Worm (Caenorhabditis elegans): Measurements from ENCODE around the gene K11H12.7.
A peak's percentile ranks its signal among the peaks of the same experiment; 100 is the strongest.

K11H12.7 gene

DNA sequence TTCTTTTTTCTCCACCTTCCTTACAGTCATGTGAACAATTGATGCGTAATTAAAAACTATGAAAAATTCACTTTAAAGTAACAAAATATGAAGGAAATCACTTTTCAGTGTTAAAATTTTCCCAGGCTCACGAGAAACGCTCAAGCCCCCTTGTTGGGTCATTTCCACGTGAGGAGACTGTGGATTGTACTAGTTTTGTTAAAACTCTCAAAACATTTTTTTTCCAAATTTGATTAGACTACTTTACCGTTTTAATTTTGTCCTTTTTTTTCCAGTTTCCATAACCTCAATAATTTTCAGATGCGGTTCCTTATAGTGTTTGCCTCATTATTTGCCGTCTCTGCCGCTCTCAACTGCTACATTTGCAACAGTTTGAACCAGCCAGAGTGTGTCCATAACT, at the start of gene K11H12.7:
K11H12.7 (plus strand) TSS at position 301 of the 400 bp plus-strand sequence.
- TF ChIP-seq nhr-11 (tag; optimal IDR thresholded peaks at IDR 0.05) (no peak), sma-3 (GFP tag; optimal IDR thresholded peaks at IDR 0.05) (no peak), unc-55 (GFP tag; optimal IDR thresholded peaks at IDR 0.05) (no peak), ZK546.5 (tag; optimal IDR thresholded peaks at IDR 0.05) (no peak), peb-1 (tag; optimal IDR thresholded peaks at IDR 0.05) (no peak), mdl-1 (tag; optimal IDR thresholded peaks at IDR 0.05) (no peak), C34F6.9 (tag; optimal IDR thresholded peaks at IDR 0.05) (no peak), gmeb-1 (tag; optimal IDR thresholded peaks at IDR 0.05) (no peak), F13H6.1 (tag; optimal IDR thresholded peaks at IDR 0.05) (no peak), lin-11 (tag; optimal IDR thresholded peaks at IDR 0.05) (no peak), unc-62 (GFP tag; optimal IDR thresholded peaks at IDR 0.05) (no peak), ama-1 (optimal IDR thresholded peaks at IDR 0.05) (no peak)

DNA sequence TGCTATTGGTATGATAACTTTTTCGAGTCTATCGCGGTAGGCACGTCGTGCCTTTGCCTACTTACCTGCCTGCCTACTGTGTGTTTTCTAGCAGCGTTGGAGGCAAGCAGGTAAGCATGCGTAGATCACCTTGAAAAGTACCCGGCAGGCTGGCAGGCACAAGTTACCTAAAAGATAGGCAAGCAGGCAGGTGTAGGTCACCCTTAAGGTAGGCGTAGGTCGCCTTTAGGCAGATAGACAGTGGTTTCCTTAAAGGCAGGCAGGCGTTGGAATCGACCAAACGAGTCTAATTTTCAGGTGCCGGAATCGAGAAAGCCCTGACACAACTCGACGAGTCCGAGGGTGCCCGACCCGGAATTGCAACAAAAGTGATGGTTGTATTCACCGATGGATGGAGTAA, 45.6 kb upstream of the K11H12.7 start:
- TF ChIP-seq mbf-1 (tag; optimal IDR thresholded peaks at IDR 0.05) (no peak), unc-62 (GFP tag; optimal IDR thresholded peaks at IDR 0.05) (no peak), crh-2 (tag; optimal IDR thresholded peaks at IDR 0.05) (no peak), blmp-1 (tag; optimal IDR thresholded peaks at IDR 0.05; ENCODE audit: insufficient read depth) (no peak)

DNA sequence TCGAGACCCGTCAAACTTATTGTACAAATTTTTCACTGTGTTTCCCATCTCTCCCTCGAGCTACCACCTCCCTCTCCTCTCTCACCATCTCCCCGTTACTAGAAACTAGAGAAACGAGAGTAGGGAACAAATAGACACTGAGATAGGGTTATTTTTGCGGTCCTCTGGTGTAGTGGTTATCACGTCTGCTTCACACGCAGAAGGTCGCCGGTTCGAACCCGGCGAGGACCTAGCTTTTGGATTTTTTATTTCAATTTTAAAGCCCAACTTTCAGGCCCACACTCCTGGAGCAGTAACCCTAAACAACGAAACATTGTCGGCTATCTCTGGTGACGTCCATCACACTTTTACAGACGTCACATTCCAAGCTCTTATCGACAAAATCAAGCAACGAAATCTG, 45.0 kb upstream of the K11H12.7 start:
- TF ChIP-seq snpc-4 (tag; optimal IDR thresholded peaks at IDR 0.05) (peak; percentile 3), nhr-77 (tag; optimal IDR thresholded peaks at IDR 0.05) (peak; percentile 25), elt-1 (tag; optimal IDR thresholded peaks at IDR 0.05) (no peak), ceh-82 (tag; optimal IDR thresholded peaks at IDR 0.05) (no peak), unc-55 (GFP tag; optimal IDR thresholded peaks at IDR 0.05) (peak; percentile 72), nhr-6 (tag; optimal IDR thresholded peaks at IDR 0.05) (no peak), nhr-11 (tag; optimal IDR thresholded peaks at IDR 0.05) (no peak), peb-1 (tag; optimal IDR thresholded peaks at IDR 0.05) (no peak), blmp-1 (tag; optimal IDR thresholded peaks at IDR 0.05; ENCODE audit: insufficient read depth) (no peak), ama-1 (optimal IDR thresholded peaks at IDR 0.05) (no peak), sma-3 (GFP tag; optimal IDR thresholded peaks at IDR 0.05) (peak; percentile 37), ztf-1 (GFP tag; conservative IDR thresholded peaks at IDR 0.05) (no peak), alr-1 (tag; optimal IDR thresholded peaks at IDR 0.05) (no peak), unc-62 (GFP tag; optimal IDR thresholded peaks at IDR 0.05) (no peak), zag-1 (tag; optimal IDR thresholded peaks at IDR 0.05) (no peak), nhr-25 (tag; optimal IDR thresholded peaks at IDR 0.05) (no peak), sma-9 (GFP tag; optimal IDR thresholded peaks at IDR 0.05) (no peak), sma-9 (tag; optimal IDR thresholded peaks at IDR 0.05) (no peak), nhr-23 (tag; optimal IDR thresholded peaks at IDR 0.05) (no peak), lin-13 (GFP tag; optimal IDR thresholded peaks at IDR 0.05) (peak; percentile 55), egl-27 (tag; optimal IDR thresholded peaks at IDR 0.05) (no peak), ceh-16 (tag; optimal IDR thresholded peaks at IDR 0.05) (no peak), lin-11 (tag; optimal IDR thresholded peaks at IDR 0.05) (peak; percentile 51), mab-5 (tag; optimal IDR thresholded peaks at IDR 0.05) (no peak), fos-1 (tag; optimal IDR thresholded peaks at IDR 0.05) (peak; percentile 49), ZK546.5 (tag; optimal IDR thresholded peaks at IDR 0.05) (no peak), ztf-11 (tag; optimal IDR thresholded peaks at IDR 0.05) (no peak), dmd-4 (tag; optimal IDR thresholded peaks at IDR 0.05) (no peak), crh-2 (tag; optimal IDR thresholded peaks at IDR 0.05) (no peak), mbf-1 (tag; optimal IDR thresholded peaks at IDR 0.05) (no peak), skn-1 (tag; optimal IDR thresholded peaks at IDR 0.05) (no peak), F13H6.1 (tag; optimal IDR thresholded peaks at IDR 0.05) (no peak), lin-39 (tag; optimal IDR thresholded peaks at IDR 0.05) (no peak), nhr-21 (tag; optimal IDR thresholded peaks at IDR 0.05) (peak; percentile 47), mdl-1 (tag; optimal IDR thresholded peaks at IDR 0.05) (no peak), nhr-129 (tag; optimal IDR thresholded peaks at IDR 0.05) (peak; percentile 68), C34F6.9 (tag; optimal IDR thresholded peaks at IDR 0.05) (peak; percentile 40), unc-39 (tag; optimal IDR thresholded peaks at IDR 0.05) (no peak), gmeb-1 (tag; optimal IDR thresholded peaks at IDR 0.05) (peak; percentile 61), R02D3.7 (tag; optimal IDR thresholded peaks at IDR 0.05) (no peak), ztf-4 (tag; optimal IDR thresholded peaks at IDR 0.05) (no peak), lsy-2 (tag; optimal IDR thresholded peaks at IDR 0.05) (peak in 1 of 2 experiments; percentile 62), nhr-12 (tag; optimal IDR thresholded peaks at IDR 0.05) (no peak), Y55F3AM.14 (GFP tag; optimal IDR thresholded peaks at IDR 0.05) (no peak), nhr-237 (tag; optimal IDR thresholded peaks at IDR 0.05) (no peak), elt-3 (tag; optimal IDR thresholded peaks at IDR 0.05) (no peak), nhr-10 (tag; optimal IDR thresholded peaks at IDR 0.05) (no peak), sem-4 (tag; optimal IDR thresholded peaks at IDR 0.05) (no peak), aly-2 (tag; optimal IDR thresholded peaks at IDR 0.05) (no peak)

Measured in whole organism, L2 larva.